Worm (Caenorhabditis elegans): ENCODE data around the gene Y54G2A.13.

- no peak for TF ChIP-seq ama-1 (optimal IDR thresholded peaks at IDR 0.05)
- TF ChIP-seq lin-39 (tag; optimal IDR thresholded peaks at IDR 0.05): no peak
- no peak for TF ChIP-seq mbf-1 (tag; optimal IDR thresholded peaks at IDR 0.05)
- no peak for TF ChIP-seq unc-62 (GFP tag; optimal IDR thresholded peaks at IDR 0.05)
- TF ChIP-seq R02D3.7 (tag; optimal IDR thresholded peaks at IDR 0.05): no peak
- TF ChIP-seq nhr-10 (tag; optimal IDR thresholded peaks at IDR 0.05): no peak
- no peak for TF ChIP-seq snpc-4 (tag; optimal IDR thresholded peaks at IDR 0.05)
These were observed 15.9 kb downstream of the Y54G2A.13 start, which contains the start of gene Y54G2A.32 for ce11 chrIV:2803652-2804051.

Measured in whole organism, L2 larva.